Worm (Caenorhabditis elegans) whole organism, late embryonic: ENCODE results near the gene jun-1.

Experiments used
- C38D4.7 ChIP-seq: fragments of 200-800 bp; sonication (Bioruptor generic); optimal IDR thresholded peaks from 2 replicates; lab custom pipeline; 2018; ENCODE audit warnings: mild to moderate bottlenecking, missing genetic modification characterization, moderate library complexity, missing compliant biosample characterization
- F13H6.1 ChIP-seq: sonication (generic microtip); optimal IDR thresholded peaks from 2 replicates; lab custom pipeline; 2016; ENCODE audit warnings: missing genetic modification characterization, missing compliant biosample characterization
- K02D7.2 ChIP-seq: sonication (generic microtip); optimal IDR thresholded peaks from 2 replicates; lab custom pipeline; 2017; ENCODE audit warnings: mild to moderate bottlenecking, missing genetic modification characterization, missing compliant biosample characterization
- T23F11.4 ChIP-seq: fragments of 200-800 bp; sonication (Bioruptor generic); optimal IDR thresholded peaks from 2 replicates; lab custom pipeline; 2018; ENCODE audit warnings: mild to moderate bottlenecking, missing genetic modification characterization, missing compliant biosample characterization
- Y22D7AL.16 ChIP-seq: sonication (generic microtip); optimal IDR thresholded peaks from 2 replicates; lab custom pipeline; 2016; ENCODE audit warnings: missing genetic modification characterization, missing compliant biosample characterization
- ama-1 ChIP-seq: fragments of 150-350 bp; optimal IDR thresholded peaks from 2 replicates; lab custom pipeline; 2014
- ceh-14 ChIP-seq: sonication (generic microtip); optimal IDR thresholded peaks from 2 replicates; lab custom pipeline; 2016; ENCODE audit warnings: missing genotype, missing genetic modification characterization, missing compliant biosample characterization
- ceh-18 ChIP-seq: sonication (generic microtip); optimal IDR thresholded peaks from 2 replicates; lab custom pipeline; 2016; ENCODE audit warnings: missing genetic modification characterization, missing compliant biosample characterization
- ceh-2 ChIP-seq: sonication (generic microtip); optimal IDR thresholded peaks from 2 replicates; lab custom pipeline; 2016; ENCODE audit warnings: missing genotype, missing genetic modification characterization, missing compliant biosample characterization
- ceh-24 ChIP-seq: sonication (generic microtip); optimal IDR thresholded peaks from 2 replicates; lab custom pipeline; 2016; ENCODE audit warnings: mild to moderate bottlenecking, missing genetic modification characterization, missing compliant biosample characterization
- ceh-30 ChIP-seq: fragments of 150-350 bp; optimal IDR thresholded peaks from 2 replicates; lab custom pipeline; 2014; ENCODE audit warnings: missing biosample characterization, missing genetic modification characterization
- ceh-31 ChIP-seq: sonication (generic microtip); optimal IDR thresholded peaks from 2 replicates; lab custom pipeline; 2016; ENCODE audit warnings: missing genetic modification characterization, missing compliant biosample characterization
- ceh-34 ChIP-seq: sonication (generic microtip); optimal IDR thresholded peaks from 2 replicates; lab custom pipeline; 2016; ENCODE audit warnings: mild to moderate bottlenecking, missing genetic modification characterization, missing compliant biosample characterization
- ceh-45 ChIP-seq: fragments of 200-800 bp; sonication (Bioruptor generic); IDR thresholded peaks from 2 replicates; pipeline ENCODE4 v1.3.6; 2022; ENCODE audit warnings: missing genetic modification reagents, missing genetic modification characterization, missing compliant biosample characterization
- ceh-48 ChIP-seq: sonication (generic microtip); optimal IDR thresholded peaks from 2 replicates; lab custom pipeline; 2016; ENCODE audit warnings: missing genetic modification characterization, inconsistent platforms, missing compliant biosample characterization
- ceh-6 ChIP-seq: fragments of 200-800 bp; sonication (Bioruptor generic); optimal IDR thresholded peaks from 2 replicates; lab custom pipeline; 2018; ENCODE audit warnings: mild to moderate bottlenecking, missing genetic modification characterization, missing compliant biosample characterization
- ceh-9 ChIP-seq: sonication (generic microtip); optimal IDR thresholded peaks from 2 replicates; lab custom pipeline; 2016; ENCODE audit warnings: mild to moderate bottlenecking, missing genetic modification characterization, inconsistent platforms, missing compliant biosample characterization
- che-1 ChIP-seq: sonication (generic microtip); optimal IDR thresholded peaks from 2 replicates; lab custom pipeline; 2016; ENCODE audit warnings: mild to moderate bottlenecking, missing genetic modification characterization, missing compliant biosample characterization
- dmd-4 ChIP-seq: sonication (generic microtip); optimal IDR thresholded peaks from 2 replicates; lab custom pipeline; 2016; ENCODE audit warnings: borderline replicate concordance, missing genetic modification characterization, missing compliant biosample characterization
- elt-4 ChIP-seq: sonication (generic microtip); optimal IDR thresholded peaks from 2 replicates; lab custom pipeline; 2016; ENCODE audit warnings: missing genetic modification characterization, missing compliant biosample characterization
- ets-4 ChIP-seq: sonication (generic microtip); optimal IDR thresholded peaks from 2 replicates; lab custom pipeline; 2016; ENCODE audit warnings: missing genetic modification characterization, missing compliant biosample characterization
- eyg-1 ChIP-seq: sonication (generic microtip); optimal IDR thresholded peaks from 2 replicates; lab custom pipeline; 2016; ENCODE audit warnings: missing genotype, missing genetic modification characterization, missing compliant biosample characterization
- fax-1 ChIP-seq: sonication (generic microtip); optimal IDR thresholded peaks from 2 replicates; lab custom pipeline; 2016; ENCODE audit warnings: missing genotype, missing genetic modification characterization, missing compliant biosample characterization
- fkh-6 ChIP-seq: sonication (generic microtip); optimal IDR thresholded peaks from 2 replicates; lab custom pipeline; 2016; ENCODE audit warnings: missing genetic modification characterization, missing compliant biosample characterization
- gmeb-2 ChIP-seq: sonication (generic microtip); optimal IDR thresholded peaks from 2 replicates; lab custom pipeline; 2016; ENCODE audit warnings: missing genetic modification characterization, inconsistent platforms, missing compliant biosample characterization
- hlh-15 ChIP-seq: sonication (generic microtip); optimal IDR thresholded peaks from 2 replicates; lab custom pipeline; 2016; ENCODE audit warnings: missing genetic modification characterization, missing compliant biosample characterization
- hlh-30 ChIP-seq: sonication (generic microtip); optimal IDR thresholded peaks from 2 replicates; lab custom pipeline; 2017; ENCODE audit warnings: antibody characterized with exemption, missing genetic modification characterization, missing compliant biosample characterization; ENCODE audit not compliant: insufficient read depth
- hlh-6 ChIP-seq: sonication (generic microtip); optimal IDR thresholded peaks from 2 replicates; lab custom pipeline; 2016; ENCODE audit warnings: missing genotype, missing genetic modification characterization, missing compliant biosample characterization
- lin-11 ChIP-seq: fragments of 200-800 bp; sonication (Bioruptor generic); optimal IDR thresholded peaks from 2 replicates; lab custom pipeline; 2018; ENCODE audit warnings: mild to moderate bottlenecking, missing genetic modification characterization, missing compliant biosample characterization
- madf-2 ChIP-seq: sonication (generic microtip); optimal IDR thresholded peaks from 2 replicates; lab custom pipeline; 2017; ENCODE audit warnings: missing genetic modification characterization, missing compliant biosample characterization
- nhr-11 ChIP-seq: fragments of 150-350 bp; optimal IDR thresholded peaks from 2 replicates; lab custom pipeline; 2014; ENCODE audit warnings: missing biosample characterization, missing genetic modification characterization
- odd-2 ChIP-seq: sonication (generic microtip); optimal IDR thresholded peaks from 2 replicates; lab custom pipeline; 2017; ENCODE audit warnings: antibody characterized with exemption, mild to moderate bottlenecking, missing genetic modification characterization, missing compliant biosample characterization
- pat-9 ChIP-seq: fragments of 200-800 bp; sonication (Bioruptor generic); optimal IDR thresholded peaks from 2 replicates; lab custom pipeline; 2018; ENCODE audit warnings: mild to moderate bottlenecking, missing genetic modification characterization, moderate library complexity, missing compliant biosample characterization
- pha-2 ChIP-seq: sonication (generic microtip); optimal IDR thresholded peaks from 2 replicates; lab custom pipeline; 2017; ENCODE audit warnings: mild to moderate bottlenecking, missing genetic modification characterization, missing compliant biosample characterization
- pha-4 ChIP-seq: fragments of 150-350 bp; optimal IDR thresholded peaks from 2 replicates; lab custom pipeline; 2018; ENCODE audit warnings: missing biosample characterization, missing genetic modification reagents, missing genetic modification characterization
- pqm-1 ChIP-seq: sonication (generic microtip); optimal IDR thresholded peaks from 2 replicates; lab custom pipeline; 2016; ENCODE audit warnings: missing genetic modification characterization, missing compliant biosample characterization
- pros-1 ChIP-seq: fragments of 150-350 bp; optimal IDR thresholded peaks from 2 replicates; lab custom pipeline; 2014; ENCODE audit warnings: missing biosample characterization, missing genetic modification reagents, missing genetic modification characterization
- ref-2 ChIP-seq: sonication (generic microtip); optimal IDR thresholded peaks from 2 replicates; lab custom pipeline; 2016; ENCODE audit warnings: missing genetic modification characterization, missing compliant biosample characterization
- sox-2 ChIP-seq: fragments of 200-800 bp; sonication (Bioruptor generic); IDR thresholded peaks from 2 replicates; pipeline ENCODE4 v1.3.6; 2022; ENCODE audit warnings: missing genetic modification reagents, missing genetic modification characterization, missing compliant biosample characterization
- sox-4 ChIP-seq: sonication (generic microtip); optimal IDR thresholded peaks from 2 replicates; lab custom pipeline; 2017; ENCODE audit warnings: mild to moderate bottlenecking, missing genetic modification characterization, inconsistent platforms, missing compliant biosample characterization
- syd-9 ChIP-seq: sonication (generic microtip); optimal IDR thresholded peaks from 2 replicates; lab custom pipeline; 2016; ENCODE audit warnings: mild to moderate bottlenecking, missing genetic modification characterization, moderate library complexity, missing compliant biosample characterization
- ttx-3 ChIP-seq: sonication (generic microtip); optimal IDR thresholded peaks from 2 replicates; lab custom pipeline; 2016; ENCODE audit warnings: missing genetic modification reagents, missing genetic modification characterization, missing compliant biosample characterization
- unc-55 ChIP-seq: sonication (generic microtip); optimal IDR thresholded peaks from 2 replicates; lab custom pipeline; 2017; ENCODE audit warnings: missing biosample characterization, missing genetic modification reagents, missing genetic modification characterization
- unc-86 ChIP-seq: sonication (generic microtip); optimal IDR thresholded peaks from 2 replicates; lab custom pipeline; 2016; ENCODE audit warnings: missing genetic modification characterization, missing compliant biosample characterization
- ztf-16 ChIP-seq: sonication (generic microtip); optimal IDR thresholded peaks from 2 replicates; lab custom pipeline; 2017; ENCODE audit warnings: missing genetic modification characterization, missing compliant biosample characterization

The jun-1 gene

DNA sequence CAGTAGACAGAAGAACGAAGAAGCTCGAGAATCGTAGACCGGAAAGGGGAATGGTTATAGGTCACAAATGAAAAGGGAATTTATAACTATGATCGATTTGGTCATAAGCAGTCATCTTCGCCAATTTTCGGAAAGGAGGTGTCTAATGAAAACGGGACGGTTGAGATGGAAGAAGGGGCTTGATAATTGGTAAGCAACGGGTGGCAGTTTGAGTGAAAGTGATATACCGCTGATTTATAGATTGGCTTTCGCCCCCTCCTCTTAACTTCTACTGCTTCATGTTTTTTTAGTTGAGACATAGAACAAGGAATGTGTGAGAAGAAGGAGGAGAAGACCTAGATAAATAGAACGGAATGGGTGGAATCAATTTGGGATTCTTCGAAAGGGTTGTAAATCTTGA lies 40.2 kb upstream of the jun-1 start:
- TF ChIP-seq sox-4 = no peak
- TF ChIP-seq hlh-30 (tag; lab: Kevin White, UChicago) = no peak
- TF ChIP-seq dmd-4 = no peak
- TF ChIP-seq pqm-1 (tag; lab: Kevin White, UChicago) = no peak
- TF ChIP-seq che-1 (tag; lab: Kevin White, UChicago) = no peak
- TF ChIP-seq ceh-34 = no peak
- no peak for TF ChIP-seq ceh-2
- TF ChIP-seq T23F11.4 = no peak
- TF ChIP-seq ttx-3 (tag; lab: Kevin White, UChicago) = no peak
- TF ChIP-seq pha-4 = no peak
- TF ChIP-seq ceh-45 = no peak

DNA sequence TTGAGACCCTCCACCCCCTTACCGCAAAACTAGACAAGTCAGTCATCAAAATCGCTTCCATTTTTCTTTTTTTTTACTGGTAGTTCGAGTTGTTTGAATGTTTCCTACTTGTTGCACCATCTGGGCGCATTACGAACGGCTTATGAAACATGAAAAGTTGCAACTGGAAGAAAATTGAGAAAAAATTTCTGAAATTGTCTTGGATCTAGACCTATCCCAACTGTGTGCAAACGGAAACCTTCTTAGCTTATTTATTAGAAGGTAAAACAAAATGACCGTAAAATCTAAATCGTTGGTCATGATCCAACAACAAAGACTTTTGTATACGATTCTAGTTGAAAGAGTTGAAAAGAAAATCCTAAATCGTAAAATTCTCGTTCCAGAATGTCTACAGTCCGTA lies 38.5 kb upstream of the jun-1 start:
- TF ChIP-seq Y22D7AL.16 (tag; lab: Kevin White, UChicago) (no peak), lin-11 (tag; lab: Kevin White, UChicago) (no peak), hlh-30 (tag; lab: Kevin White, UChicago) (no peak), pat-9 (tag; lab: Kevin White, UChicago) (no peak), C38D4.7 (GFP tag; lab: Kevin White, UChicago) (no peak), ceh-24 (tag; lab: Kevin White, UChicago) (no peak)
- TF ChIP-seq, all 69 proteins: peak for 0

DNA sequence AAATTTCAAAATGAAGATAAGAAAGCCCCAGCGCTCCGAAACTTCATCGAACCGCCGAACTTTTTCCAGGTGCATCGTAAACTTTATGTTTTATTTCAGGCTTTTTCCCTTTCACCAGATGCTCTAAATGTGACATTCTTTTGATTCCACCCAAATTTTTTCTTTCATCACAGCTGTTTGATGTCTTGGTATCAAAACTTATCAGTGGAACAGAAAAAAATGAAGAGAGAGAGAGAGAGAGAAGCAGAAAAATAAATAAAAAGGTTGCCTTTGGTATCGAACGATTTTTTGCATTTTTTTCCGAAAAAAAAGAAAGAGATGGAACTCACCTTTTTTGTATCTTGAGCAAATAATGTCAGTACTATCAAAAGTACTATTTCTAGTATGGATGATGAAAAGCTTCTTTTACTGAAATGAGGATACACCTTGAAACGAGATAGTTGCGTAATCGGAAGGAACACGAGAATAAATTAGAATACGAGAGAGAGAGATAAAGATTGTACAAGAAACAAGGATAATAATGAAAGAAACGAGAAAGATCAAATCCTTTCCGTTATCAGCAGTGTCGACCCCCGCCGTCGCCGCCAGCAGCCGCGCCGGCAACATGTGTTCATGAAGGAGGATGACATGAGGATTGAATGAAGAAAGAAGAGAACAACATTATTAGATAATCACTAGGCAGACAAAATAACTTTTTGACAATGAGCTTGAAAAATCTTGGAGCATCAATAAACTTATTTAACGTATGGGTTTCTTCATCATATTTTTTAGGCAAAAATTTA lies 36.7 kb upstream of the jun-1 start:
- TF ChIP-seq pros-1 (tag; lab: Kevin White, UChicago) (no peak), elt-4 (tag; lab: Kevin White, UChicago) (no peak), ceh-18 (tag; lab: Kevin White, UChicago) (peak; percentile 35), ceh-45 (no peak), unc-55 (GFP tag; lab: Kevin White, UChicago) (peak; percentile 32)
- TF ChIP-seq, all 69 proteins: peak for 2

DNA sequence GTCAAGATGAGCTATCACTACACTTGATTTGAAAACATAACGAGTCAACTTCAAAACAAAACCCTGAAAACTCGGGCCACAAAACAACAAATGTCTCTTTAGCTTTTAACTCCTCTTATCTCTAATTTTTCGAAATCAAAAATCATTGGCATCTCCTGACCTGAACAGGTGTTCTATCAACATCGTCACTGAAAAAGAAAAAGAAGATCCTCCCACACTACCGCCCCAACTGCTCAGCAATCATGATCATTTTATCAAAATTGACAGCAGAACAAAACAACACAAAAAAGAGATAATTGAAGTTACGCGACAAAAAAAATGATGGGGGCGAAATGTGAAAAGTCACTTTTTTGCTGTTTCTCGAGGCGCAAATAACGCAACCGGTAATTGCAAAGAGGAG lies 34.6 kb upstream of the jun-1 start:
- TF ChIP-seq unc-55 (GFP tag; lab: Kevin White, UChicago) (no peak), ceh-14 (tag; lab: Kevin White, UChicago) (no peak), ceh-48 (tag; lab: Kevin White, UChicago) (no peak), ceh-18 (tag; lab: Kevin White, UChicago) (no peak), syd-9 (tag; lab: Kevin White, UChicago) (no peak), nhr-11 (no peak), fax-1 (tag; lab: Kevin White, UChicago) (no peak), K02D7.2 (no peak), ets-4 (tag; lab: Kevin White, UChicago) (no peak), pros-1 (tag; lab: Kevin White, UChicago) (no peak), ttx-3 (tag; lab: Kevin White, UChicago) (no peak), hlh-30 (tag; lab: Kevin White, UChicago) (no peak), ama-1 (lab: Kevin White, UChicago) (no peak), gmeb-2 (tag; lab: Kevin White, UChicago) (no peak), F13H6.1 (no peak), ref-2 (tag; lab: Kevin White, UChicago) (no peak), pha-4 (no peak), sox-4 (no peak), eyg-1 (no peak)

DNA sequence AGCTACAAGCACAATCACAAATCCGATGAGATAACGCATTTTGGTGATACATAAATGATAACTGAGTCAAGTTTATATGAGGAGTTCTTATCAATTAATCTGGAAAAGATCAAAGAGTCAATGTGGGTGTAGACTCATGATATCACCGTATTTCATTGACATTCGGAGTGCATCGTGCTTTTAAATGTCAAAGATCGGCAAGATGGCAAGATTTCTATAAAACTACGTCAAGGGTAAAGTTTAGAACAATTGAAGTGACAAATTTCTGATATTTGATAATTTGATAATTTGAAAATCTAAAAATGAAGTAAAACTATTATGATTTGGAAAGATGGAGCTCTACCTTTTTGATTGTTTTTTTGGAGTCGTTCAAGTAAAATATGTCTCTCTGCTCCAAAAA lies 29.9 kb upstream of the jun-1 start, which contains the start of gene sysm-1:
Gene sysm-1 (minus strand): TSS at position 101 of the 400 bp plus-strand sequence.
- TF ChIP-seq pha-2 (no peak), odd-2 (tag; lab: Kevin White, UChicago) (no peak), hlh-6 (tag; lab: Kevin White, UChicago) (no peak), fkh-6 (tag; lab: Kevin White, UChicago) (no peak), unc-55 (GFP tag; lab: Kevin White, UChicago) (no peak), sox-4 (no peak), ztf-16 (tag; lab: Kevin White, UChicago) (no peak), ceh-6 (GFP tag; lab: Kevin White, UChicago) (no peak), sox-2 (GFP tag; lab: Robert Waterston, UW) (no peak), unc-86 (tag; lab: Kevin White, UChicago) (no peak), ceh-2 (no peak), ceh-9 (tag; lab: Kevin White, UChicago) (no peak), che-1 (tag; lab: Kevin White, UChicago) (no peak), ceh-30 (tag; lab: Kevin White, UChicago) (no peak), madf-2 (tag; lab: Kevin White, UChicago) (no peak), hlh-15 (tag; lab: Kevin White, UChicago) (no peak), ceh-31 (tag; lab: Kevin White, UChicago) (no peak)
